Fruit fly (Drosophila melanogaster): ENCODE results near the gene CG13949.

- TF ChIP-seq CG8478 (optimal IDR thresholded peaks at IDR 0.05): no peak
- TF ChIP-seq CTCF (optimal IDR thresholded peaks at IDR 0.05): no peak
Observed at dm6 chr2L:849138-849744, 5.9 kb upstream of the CG13949 start.

Measured in S2 (cell line).